Worm (Caenorhabditis elegans) whole organism, L1 larva: Measurements from ENCODE around the gene pen-2.

Experiments
- Y116A8C.19 ChIP-seq: sonication (generic microtip); optimal IDR thresholded peaks from 2 replicates; lab custom pipeline; 2016; ENCODE audit warnings: missing compliant biosample characterization, missing genetic modification characterization, borderline replicate concordance
- alr-1 ChIP-seq: fragments of 200-800 bp; sonication (Bioruptor generic); optimal IDR thresholded peaks from 2 replicates; lab custom pipeline; 2018; ENCODE audit warnings: borderline replicate concordance, mild to moderate bottlenecking, missing genetic modification characterization, missing compliant biosample characterization
- ama-1 ChIP-seq: fragments of 150-350 bp; optimal IDR thresholded peaks from 2 replicates; lab custom pipeline; 2014
- ceh-88 ChIP-seq: fragments of 200-800 bp; sonication (Bioruptor generic); IDR thresholded peaks from 2 replicates; pipeline ENCODE4 v1.3.6; 2022; ENCODE audit warnings: missing genetic modification characterization, missing compliant biosample characterization
- fkh-10 ChIP-seq: sonication (generic microtip); optimal IDR thresholded peaks from 2 replicates; lab custom pipeline; 2017; ENCODE audit warnings: missing biosample characterization, missing genetic modification reagents, missing genetic modification characterization
- lin-13 ChIP-seq: fragments of 150-350 bp; optimal IDR thresholded peaks from 2 replicates; lab custom pipeline; 2014; ENCODE audit warnings: missing biosample characterization, missing genetic modification reagents, missing genetic modification characterization
- mep-1 ChIP-seq: fragments of 150-350 bp; optimal IDR thresholded peaks from 2 replicates; lab custom pipeline; 2014; ENCODE audit warnings: missing biosample characterization, missing genetic modification characterization
- nhr-237 ChIP-seq: fragments of 150-350 bp; optimal IDR thresholded peaks from 2 replicates; lab custom pipeline; 2014; ENCODE audit warnings: missing biosample characterization, missing genetic modification characterization
- nhr-90 ChIP-seq: sonication (generic microtip); optimal IDR thresholded peaks from 2 replicates; lab custom pipeline; 2016; ENCODE audit warnings: mild to moderate bottlenecking, missing genetic modification characterization, missing compliant biosample characterization; ENCODE audit not compliant: poor library complexity
- pag-3 ChIP-seq: sonication (generic microtip); optimal IDR thresholded peaks from 2 replicates; lab custom pipeline; 2017; ENCODE audit warnings: missing genetic modification characterization, mild to moderate bottlenecking, missing compliant biosample characterization, antibody characterized with exemption, borderline replicate concordance; ENCODE audit not compliant: insufficient read depth
- skn-1 ChIP-seq: fragments of 150-350 bp; optimal IDR thresholded peaks from 2 replicates; lab custom pipeline; 2014; ENCODE audit warnings: missing biosample characterization, missing genetic modification characterization
- snpc-4 ChIP-seq: fragments of 150-350 bp; optimal IDR thresholded peaks from 2 replicates; lab custom pipeline; 2014; ENCODE audit warnings: missing biosample characterization, missing genetic modification characterization
- ztf-11 ChIP-seq, 2 experiments: sonication (generic microtip); optimal IDR thresholded peaks; 2 replicates each; lab custom pipeline; 2016 to 2017; ENCODE audit warnings: missing genetic modification characterization in 2 of 2, missing biosample characterization in 1 of 2, missing compliant biosample characterization in 1 of 2

DNA sequence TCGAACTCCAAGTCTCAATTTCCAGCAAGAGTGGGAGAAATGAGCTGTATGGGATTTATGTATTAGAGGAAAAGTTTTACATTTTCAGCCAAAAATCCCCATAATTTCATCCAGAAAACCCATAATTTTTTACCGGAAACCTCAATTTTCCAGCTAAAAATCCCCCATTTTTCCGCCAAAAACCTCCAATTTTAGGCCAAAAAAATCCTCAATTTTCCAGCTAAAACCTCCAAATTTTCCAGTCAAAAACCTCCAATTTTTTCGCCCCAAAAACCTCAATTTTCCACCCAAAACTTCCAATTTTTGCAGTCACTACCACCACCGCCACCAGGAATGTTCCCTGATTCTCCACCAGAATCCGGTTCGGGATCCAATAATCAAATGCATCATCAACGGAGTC lies 1.7 kb upstream of the pen-2 start:
- TF ChIP-seq mep-1 (no peak), ama-1 (no peak), fkh-10 (GFP tag; lab: Kevin White, UChicago) (no peak), nhr-237 (tag; lab: Kevin White, UChicago) (no peak), Y116A8C.19 (tag; lab: Kevin White, UChicago) (no peak), lin-13 (GFP tag; lab: Kevin White, UChicago) (no peak), skn-1 (tag; lab: Kevin White, UChicago) (no peak), alr-1 (no peak), ceh-88 (GFP tag; lab: Robert Waterston, UW) (no peak), ztf-11 (tag; optimal IDR thresholded peaks at IDR 0.05; lab: Kevin White, UChicago) (no peak), pag-3 (tag; lab: Kevin White, UChicago) (no peak), nhr-90 (tag; lab: Kevin White, UChicago) (no peak), snpc-4 (no peak)
